Fruit fly (Drosophila melanogaster): ENCODE data around the gene CG42780.

Gene CG42780

dm6 chrX:7339610-7340326, 7.8 kb upstream of the CG42780 start (continued):
- no peak for TF ChIP-seq tup (GFP tag; optimal IDR thresholded peaks at IDR 0.05)
- no peak for TF ChIP-seq gce (GFP tag; IDR thresholded peaks at IDR 0.05)
- no peak for TF ChIP-seq chm (GFP tag; IDR thresholded peaks at IDR 0.05)
- TF ChIP-seq lab (GFP tag; optimal IDR thresholded peaks at IDR 0.05): no peak
- no peak for TF ChIP-seq CG11456 (GFP tag; IDR thresholded peaks at IDR 0.05)
- peak; percentile 61 for TF ChIP-seq CG10431 (GFP tag; optimal IDR thresholded peaks at IDR 0.05)
- no peak for TF ChIP-seq CG30403 (GFP tag; optimal IDR thresholded peaks at IDR 0.05)
- no peak for TF ChIP-seq gcm (GFP tag; optimal IDR thresholded peaks at IDR 0.05)
- TF ChIP-seq CG9817 (tag; optimal IDR thresholded peaks at IDR 0.05): no peak
- no peak for TF ChIP-seq Xrp1 (GFP tag; IDR thresholded peaks at IDR 0.05)
- no peak for TF ChIP-seq Poxn (GFP tag; IDR thresholded peaks at IDR 0.05)
- TF ChIP-seq Abd-B (GFP tag; optimal IDR thresholded peaks at IDR 0.05): peak; percentile 6
- no peak for TF ChIP-seq CG12299 (tag; optimal IDR thresholded peaks at IDR 0.05)
- TF ChIP-seq lilli (GFP tag; optimal IDR thresholded peaks at IDR 0.05): no peak
- no peak for TF ChIP-seq CG7745 (tag; optimal IDR thresholded peaks at IDR 0.05)
- TF ChIP-seq abd-A (tag; optimal IDR thresholded peaks at IDR 0.05): no peak
- no peak for TF ChIP-seq caup (GFP tag; optimal IDR thresholded peaks at IDR 0.05; ENCODE audit: severe bottlenecking)
- no peak for TF ChIP-seq CG2202 (tag; optimal IDR thresholded peaks at IDR 0.05)
- no peak for TF ChIP-seq CG14965 (GFP tag; optimal IDR thresholded peaks at IDR 0.05; ENCODE audit: borderline replicate concordance)
- TF ChIP-seq CG12769 (tag; optimal IDR thresholded peaks at IDR 0.05): no peak
- no peak for TF ChIP-seq CG15514 (GFP tag; optimal IDR thresholded peaks at IDR 0.05)
- peak in 1 of 2 experiments; percentile 36 for TF ChIP-seq eve (GFP tag; optimal IDR thresholded peaks at IDR 0.05)
- peak; percentile 14 for TF ChIP-seq CG10543 (GFP tag; optimal IDR thresholded peaks at IDR 0.05)
- TF ChIP-seq sqz (GFP tag; optimal IDR thresholded peaks at IDR 0.05): peak; percentile 21
- TF ChIP-seq pzg (GFP tag; optimal IDR thresholded peaks at IDR 0.05): no peak
- TF ChIP-seq ken (GFP tag; IDR thresholded peaks at IDR 0.05): no peak
- TF ChIP-seq CG2129 (GFP tag; IDR thresholded peaks at IDR 0.05; ENCODE audit: partially characterized antibody): no peak
- TF ChIP-seq Doc2 (GFP tag; IDR thresholded peaks at IDR 0.05): no peak
- no peak for TF ChIP-seq CG13894 (tag; optimal IDR thresholded peaks at IDR 0.05)
- no peak for TF ChIP-seq Hand (GFP tag; optimal IDR thresholded peaks at IDR 0.05)
- TF ChIP-seq zen (tag; optimal IDR thresholded peaks at IDR 0.05): no peak
- peak; percentile 21 for TF ChIP-seq dm (GFP tag; optimal IDR thresholded peaks at IDR 0.05)
- peak; percentile 11 for TF ChIP-seq mirr (GFP tag; optimal IDR thresholded peaks at IDR 0.05)

DNA sequence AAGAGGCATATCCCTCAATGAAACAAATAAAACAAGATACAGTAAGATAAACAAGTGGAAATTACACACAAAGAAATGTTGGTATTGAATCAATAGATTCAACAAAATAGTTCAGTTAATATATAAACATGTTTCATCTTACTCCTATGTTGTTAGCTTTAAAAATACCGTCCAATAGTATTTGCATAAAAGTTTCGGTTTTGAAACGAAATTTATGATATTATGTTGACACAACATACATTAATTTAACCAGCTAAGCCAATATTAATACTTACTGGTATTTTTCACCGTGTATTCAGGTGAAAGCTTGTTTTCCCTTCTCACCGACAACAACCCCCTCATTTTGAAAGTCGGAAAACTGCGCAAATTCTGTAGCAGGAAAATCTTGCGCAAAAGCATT, 6.5 kb upstream of the CG42780 start:
- TF ChIP-seq gem (tag; optimal IDR thresholded peaks at IDR 0.05) (peak; percentile 84), CG2678 (tag; optimal IDR thresholded peaks at IDR 0.05) (peak; percentile 83), Meics (GFP tag; optimal IDR thresholded peaks at IDR 0.05) (peak; percentile 57), Blimp-1 (GFP tag; optimal IDR thresholded peaks at IDR 0.05) (peak; percentile 70), TFAM (GFP tag; optimal IDR thresholded peaks at IDR 0.05) (no peak), Atf-2 (GFP tag; optimal IDR thresholded peaks at IDR 0.05) (peak; percentile 42), mld (GFP tag; IDR thresholded peaks at IDR 0.05; ENCODE audit: partially characterized antibody) (no peak), Scr (GFP tag; IDR thresholded peaks at IDR 0.05; ENCODE audit: partially characterized antibody) (no peak), Ssrp (tag; optimal IDR thresholded peaks at IDR 0.05) (peak; percentile 47), CG6683 (GFP tag; optimal IDR thresholded peaks at IDR 0.05) (peak; percentile 52), croc (GFP tag; conservative IDR thresholded peaks at IDR 0.05) (0 out of 3 replicates have a peak, but pooled peaks have one; percentile 27), jumu (GFP tag; optimal IDR thresholded peaks at IDR 0.05) (peak; percentile 35), disco-r (GFP tag; optimal IDR thresholded peaks at IDR 0.05) (peak; percentile 62), pros (GFP tag; optimal IDR thresholded peaks at IDR 0.05) (no peak), trem (tag; optimal IDR thresholded peaks at IDR 0.05) (peak; percentile 23), ab (GFP tag; optimal IDR thresholded peaks at IDR 0.05) (no peak), Ravus (GFP tag; IDR thresholded peaks at IDR 0.05) (no peak)
